Worm (Caenorhabditis elegans) whole organism, L2 larva: Measurements from ENCODE around the gene F39H12.1.
A peak's percentile ranks its signal among the peaks of the same experiment; 100 is the strongest.

Source experiments
- C34F6.9 ChIP-seq: fragments of 150-350 bp; optimal IDR thresholded peaks from 2 replicates; lab custom pipeline; 2014; ENCODE audit warnings: missing biosample characterization, missing genetic modification characterization
- F13H6.1 ChIP-seq: sonication (generic microtip); optimal IDR thresholded peaks from 2 replicates; lab custom pipeline; 2016; ENCODE audit warnings: missing genetic modification characterization, missing compliant biosample characterization
- Y55F3AM.14 ChIP-seq: fragments of 200-800 bp; sonication (Bioruptor generic); optimal IDR thresholded peaks from 2 replicates; lab custom pipeline; 2018; ENCODE audit warnings: mild to moderate bottlenecking, missing genetic modification characterization, missing compliant biosample characterization
- ZK546.5 ChIP-seq: sonication (generic microtip); optimal IDR thresholded peaks from 2 replicates; lab custom pipeline; 2017; ENCODE audit warnings: missing biosample characterization, missing genetic modification characterization
- alr-1 ChIP-seq: fragments of 150-350 bp; optimal IDR thresholded peaks from 2 replicates; lab custom pipeline; 2014; ENCODE audit warnings: missing biosample characterization, missing genetic modification characterization
- aly-2 ChIP-seq: fragments of 150-350 bp; optimal IDR thresholded peaks from 2 replicates; lab custom pipeline; 2014; ENCODE audit warnings: missing biosample characterization, missing genetic modification characterization
- ama-1 ChIP-seq: fragments of 150-350 bp; optimal IDR thresholded peaks from 2 replicates; lab custom pipeline; 2018; ENCODE audit warnings: inconsistent platforms
- blmp-1 ChIP-seq: sonication (generic microtip); optimal IDR thresholded peaks from 2 replicates; lab custom pipeline; 2017; ENCODE audit warnings: missing genetic modification characterization, mild to moderate bottlenecking, missing compliant biosample characterization, antibody characterized with exemption, moderate library complexity; ENCODE audit not compliant: insufficient read depth
- ceh-16 ChIP-seq: fragments of 150-350 bp; optimal IDR thresholded peaks from 2 replicates; lab custom pipeline; 2014; ENCODE audit warnings: missing biosample characterization, missing genetic modification characterization
- ceh-82 ChIP-seq: fragments of 150-350 bp; optimal IDR thresholded peaks from 2 replicates; lab custom pipeline; 2014; ENCODE audit warnings: missing biosample characterization, missing genetic modification characterization
- crh-2 ChIP-seq: sonication (generic microtip); optimal IDR thresholded peaks from 2 replicates; lab custom pipeline; 2017; ENCODE audit warnings: missing biosample characterization, missing genetic modification characterization
- elt-1 ChIP-seq: fragments of 150-350 bp; optimal IDR thresholded peaks from 2 replicates; lab custom pipeline; 2014; ENCODE audit warnings: missing biosample characterization, missing genetic modification characterization
- fos-1 ChIP-seq: fragments of 150-350 bp; optimal IDR thresholded peaks from 2 replicates; lab custom pipeline; 2014; ENCODE audit warnings: missing biosample characterization, missing genetic modification characterization
- gmeb-1 ChIP-seq: fragments of 150-350 bp; optimal IDR thresholded peaks from 2 replicates; lab custom pipeline; 2014; ENCODE audit warnings: missing biosample characterization, missing genetic modification characterization
- lin-11 ChIP-seq: fragments of 150-350 bp; sonication (generic microtip); optimal IDR thresholded peaks from 2 replicates; lab custom pipeline; 2014; ENCODE audit warnings: missing biosample characterization, missing genetic modification characterization, inconsistent platforms, mixed read lengths
- lin-13 ChIP-seq: fragments of 150-350 bp; optimal IDR thresholded peaks from 2 replicates; lab custom pipeline; 2014; ENCODE audit warnings: missing biosample characterization, missing genetic modification reagents, missing genetic modification characterization
- lin-39 ChIP-seq: fragments of 150-350 bp; optimal IDR thresholded peaks from 2 replicates; lab custom pipeline; 2014; ENCODE audit warnings: missing biosample characterization, missing genetic modification reagents, missing genetic modification characterization
- mab-5 ChIP-seq: fragments of 150-350 bp; optimal IDR thresholded peaks from 2 replicates; lab custom pipeline; 2014; ENCODE audit warnings: missing biosample characterization, missing genetic modification characterization
- mbf-1 ChIP-seq: sonication (generic microtip); optimal IDR thresholded peaks from 2 replicates; lab custom pipeline; 2017; ENCODE audit warnings: missing biosample characterization, missing genetic modification characterization
- nhr-10 ChIP-seq: sonication (generic microtip); optimal IDR thresholded peaks from 2 replicates; lab custom pipeline; 2017; ENCODE audit warnings: missing biosample characterization, missing genetic modification characterization
- nhr-129 ChIP-seq: fragments of 150-350 bp; optimal IDR thresholded peaks from 2 replicates; lab custom pipeline; 2014; ENCODE audit warnings: missing biosample characterization, missing genetic modification characterization
- nhr-21 ChIP-seq: fragments of 150-350 bp; optimal IDR thresholded peaks from 2 replicates; lab custom pipeline; 2014; ENCODE audit warnings: missing biosample characterization, missing genetic modification characterization
- nhr-23 ChIP-seq: fragments of 150-350 bp; optimal IDR thresholded peaks from 2 replicates; lab custom pipeline; 2014; ENCODE audit warnings: missing biosample characterization, missing genetic modification reagents, missing genetic modification characterization
- nhr-237 ChIP-seq: fragments of 150-350 bp; optimal IDR thresholded peaks from 2 replicates; lab custom pipeline; 2014; ENCODE audit warnings: missing biosample characterization, missing genetic modification characterization
- nhr-25 ChIP-seq: fragments of 150-350 bp; sonication (generic microtip); optimal IDR thresholded peaks from 3 replicates; lab custom pipeline; 2014; ENCODE audit warnings: missing biosample characterization, missing genetic modification characterization
- nhr-6 ChIP-seq: fragments of 150-350 bp; optimal IDR thresholded peaks from 2 replicates; lab custom pipeline; 2014; ENCODE audit warnings: missing biosample characterization, missing genetic modification characterization
- sem-4 ChIP-seq: fragments of 150-350 bp; optimal IDR thresholded peaks from 2 replicates; lab custom pipeline; 2014; ENCODE audit warnings: missing biosample characterization, missing genetic modification reagents, missing genetic modification characterization
- sma-3 ChIP-seq: sonication (generic microtip); optimal IDR thresholded peaks from 2 replicates; lab custom pipeline; 2016; ENCODE audit warnings: missing genetic modification reagents, missing genetic modification characterization, missing compliant biosample characterization
- unc-39 ChIP-seq: fragments of 150-350 bp; optimal IDR thresholded peaks from 2 replicates; lab custom pipeline; 2014; ENCODE audit warnings: missing biosample characterization, missing genetic modification characterization
- unc-55 ChIP-seq: fragments of 150-350 bp; sonication (generic microtip); optimal IDR thresholded peaks from 3 replicates; lab custom pipeline; 2014; ENCODE audit warnings: missing biosample characterization, missing genetic modification reagents, missing genetic modification characterization
- ztf-1 ChIP-seq: fragments of 200-800 bp; sonication (Bioruptor generic); conservative IDR thresholded peaks from 2 replicates; pipeline ENCODE4 v1.3.6; 2022; ENCODE audit warnings: missing genetic modification characterization, missing compliant biosample characterization
- ztf-11 ChIP-seq: sonication (generic microtip); optimal IDR thresholded peaks from 2 replicates; lab custom pipeline; 2017; ENCODE audit warnings: missing biosample characterization, missing genetic modification characterization
- ztf-4 ChIP-seq: fragments of 150-350 bp; optimal IDR thresholded peaks from 2 replicates; lab custom pipeline; 2014; ENCODE audit warnings: missing biosample characterization, missing genetic modification characterization

F39H12.1 gene

ce11 chrX:828603-829002, 6.0 kb upstream of the F39H12.1 start, which contains the start of gene wdr-54:
Gene wdr-54 (plus strand): TSS chrX:828903.
- TF ChIP-seq mab-5 (tag; lab: Kevin White, UChicago) (no peak), lin-13 (GFP tag; lab: Kevin White, UChicago) (no peak), nhr-25 (tag; lab: Kevin White, UChicago) (no peak), C34F6.9 (tag; lab: Kevin White, UChicago) (no peak), gmeb-1 (tag; lab: Kevin White, UChicago) (no peak), elt-1 (no peak), nhr-23 (no peak), ztf-1 (GFP tag; lab: Robert Waterston, UW) (no peak), nhr-237 (no peak)

DNA sequence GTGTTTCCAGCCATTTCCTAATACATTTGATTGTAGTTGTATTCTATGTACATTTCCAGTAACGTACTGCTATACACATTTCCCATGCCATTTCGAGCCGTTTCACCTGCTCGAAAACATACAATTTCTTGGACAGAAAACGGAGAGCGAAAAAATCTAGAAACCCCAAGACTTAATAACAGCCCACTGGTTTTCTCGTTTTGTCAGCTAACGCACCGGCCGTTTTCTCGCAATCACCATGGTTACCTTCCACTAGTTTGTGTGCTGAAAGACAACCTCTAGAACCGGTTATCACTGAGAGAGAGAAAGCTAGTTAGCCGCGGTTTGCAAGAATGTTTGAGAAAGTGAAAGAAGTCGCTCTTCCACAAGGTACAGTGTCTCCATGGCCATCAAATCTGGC, 4.4 kb upstream of the F39H12.1 start:
- TF ChIP-seq lin-11 (tag; lab: Kevin White, UChicago) (peak; percentile 36), ceh-82 (tag; lab: Kevin White, UChicago) (no peak)

DNA sequence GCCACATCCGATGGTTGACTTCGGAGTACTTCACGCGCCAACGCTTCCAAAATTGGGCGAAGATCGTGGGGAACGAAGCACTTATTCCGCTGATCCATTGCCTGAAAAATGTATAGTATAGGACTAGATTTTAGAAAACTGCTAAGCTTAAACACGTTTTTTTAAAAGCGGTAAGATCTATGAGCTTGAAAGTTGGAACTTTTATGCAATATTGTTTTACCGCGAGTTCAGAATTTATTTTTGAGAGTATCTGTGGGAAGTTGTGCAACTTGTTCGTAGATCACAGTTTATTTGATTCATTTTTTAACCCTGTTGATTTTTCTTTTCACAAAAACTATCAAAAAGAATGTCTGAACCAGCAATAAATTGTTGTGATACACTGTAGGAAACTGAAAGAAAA, 6.8 kb downstream of the F39H12.1 start, which contains the start of gene F39H12.3:
Gene F39H12.3 (minus strand): TSS at position 101 of the 400 bp plus-strand sequence.
- TF ChIP-seq unc-39 (no peak), ZK546.5 (no peak), mab-5 (tag; lab: Kevin White, UChicago) (no peak), lin-13 (GFP tag; lab: Kevin White, UChicago) (no peak), elt-1 (no peak), unc-55 (GFP tag; lab: Kevin White, UChicago) (no peak), ceh-16 (no peak), ztf-11 (tag; lab: Kevin White, UChicago) (no peak), blmp-1 (no peak), alr-1 (tag; lab: Kevin White, UChicago) (no peak), Y55F3AM.14 (GFP tag; lab: Kevin White, UChicago) (no peak), nhr-10 (tag; lab: Kevin White, UChicago) (no peak)
- TF ChIP-seq, all 48 proteins: peak for 0

DNA sequence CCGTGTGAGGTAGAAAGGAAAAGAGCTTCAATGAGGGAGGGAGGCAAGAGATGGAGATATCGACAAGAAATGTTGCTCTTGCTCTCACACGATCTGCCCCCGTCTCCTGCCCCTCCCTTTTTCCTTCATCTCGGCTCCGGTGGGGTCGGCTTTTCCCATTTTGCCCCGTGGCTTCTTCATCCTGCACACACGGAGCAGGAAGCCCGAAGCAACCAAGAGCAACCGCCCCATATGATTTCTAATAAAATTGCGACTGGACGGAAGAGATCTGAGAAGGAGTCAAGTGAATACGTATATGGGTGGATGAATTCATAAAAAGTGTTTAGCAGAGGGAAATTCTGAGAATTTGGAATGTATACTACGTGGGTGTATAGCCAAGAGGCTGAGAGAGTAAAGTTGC, 10.1 kb downstream of the F39H12.1 start:
- TF ChIP-seq lin-11 (tag; lab: Kevin White, UChicago) (no peak), nhr-129 (tag; lab: Kevin White, UChicago) (peak; percentile 3), C34F6.9 (tag; lab: Kevin White, UChicago) (peak; percentile 27), crh-2 (tag; lab: Kevin White, UChicago) (peak; percentile 7), blmp-1 (no peak)

DNA sequence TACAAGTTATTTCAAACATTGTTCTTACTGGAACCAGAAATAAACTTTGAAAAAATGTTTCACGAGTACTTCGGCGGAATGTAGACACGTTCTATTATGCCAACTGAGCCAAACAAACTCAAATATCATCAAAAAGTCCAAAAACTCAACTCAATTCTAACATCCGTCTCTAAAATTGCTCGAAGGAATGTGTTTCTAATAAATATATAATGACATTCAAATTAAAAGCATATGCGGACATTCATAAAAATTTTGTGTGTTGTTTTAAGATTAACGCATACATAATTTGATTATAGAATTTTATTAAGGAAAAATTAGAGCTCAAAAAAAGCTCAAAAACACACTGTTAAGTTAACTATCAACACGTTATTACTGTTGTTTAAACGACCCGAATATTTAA, 10.9 kb downstream of the F39H12.1 start:
- TF ChIP-seq mbf-1 (tag; lab: Kevin White, UChicago) (no peak), ceh-16 (no peak), ztf-1 (GFP tag; lab: Robert Waterston, UW) (no peak), sma-3 (no peak), sem-4 (tag; lab: Kevin White, UChicago) (no peak), ceh-82 (tag; lab: Kevin White, UChicago) (no peak), F13H6.1 (no peak), nhr-23 (no peak), crh-2 (tag; lab: Kevin White, UChicago) (no peak), aly-2 (tag; lab: Kevin White, UChicago) (no peak), nhr-6 (no peak), ZK546.5 (no peak), elt-1 (no peak), blmp-1 (no peak), alr-1 (tag; lab: Kevin White, UChicago) (no peak), ztf-4 (no peak), lin-39 (tag; lab: Kevin White, UChicago) (no peak)

- no peak for TF ChIP-seq nhr-21 (tag; lab: Kevin White, UChicago)
- TF ChIP-seq nhr-237: no peak
- TF ChIP-seq F13H6.1: no peak
- TF ChIP-seq C34F6.9 (tag; lab: Kevin White, UChicago): no peak
- TF ChIP-seq ceh-82 (tag; lab: Kevin White, UChicago): no peak
- no peak for TF ChIP-seq ztf-11 (tag; lab: Kevin White, UChicago)
- TF ChIP-seq ama-1 (lab: Kevin White, UChicago): no peak
- TF ChIP-seq fos-1: no peak
- TF ChIP-seq alr-1 (tag; lab: Kevin White, UChicago): no peak
- TF ChIP-seq blmp-1: no peak
- TF ChIP-seq lin-13 (GFP tag; lab: Kevin White, UChicago): no peak
- no peak for TF ChIP-seq elt-1
- no peak for TF ChIP-seq nhr-23
- TF ChIP-seq crh-2 (tag; lab: Kevin White, UChicago): no peak
- TF ChIP-seq nhr-10 (tag; lab: Kevin White, UChicago): no peak
- TF ChIP-seq, all 48 proteins: peak for 0
Observed at ce11 chrX:851421-851820, 16.8 kb downstream of the F39H12.1 start, which contains the start of gene igcm-1. Gene igcm-1 (minus strand): TSS chrX:851521.
